Worm (Caenorhabditis elegans): ENCODE results near the gene ptp-1.

DNA sequence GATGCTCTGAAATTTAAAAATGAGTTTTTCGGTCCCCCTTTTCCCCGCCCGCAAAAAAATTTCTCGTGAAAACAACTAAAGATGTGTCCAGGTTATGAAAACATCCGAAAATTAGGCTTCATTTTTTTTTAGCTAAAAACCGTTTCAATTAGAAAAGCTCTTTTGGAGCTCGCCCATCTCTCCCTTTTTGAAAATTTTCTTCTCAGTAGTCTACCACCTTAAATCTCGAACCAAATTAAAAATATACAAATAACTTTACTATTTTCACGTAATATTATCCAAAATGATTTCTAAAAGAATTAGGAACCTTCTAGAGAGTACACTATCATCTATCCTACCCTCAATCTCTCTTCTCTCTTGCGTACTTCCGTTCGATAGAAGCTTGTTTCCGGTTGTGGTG, 28.2 kb upstream of the ptp-1 start:
- no peak for TF ChIP-seq pha-4 (tag; optimal IDR thresholded peaks at IDR 0.05)
- no peak for TF ChIP-seq nhr-28 (tag; optimal IDR thresholded peaks at IDR 0.05)
- TF ChIP-seq cnd-1 (tag; optimal IDR thresholded peaks at IDR 0.05): no peak
- TF ChIP-seq drap-1 (GFP tag; optimal IDR thresholded peaks at IDR 0.05): no peak
- no peak for TF ChIP-seq hlh-1 (tag; optimal IDR thresholded peaks at IDR 0.05)
- no peak for TF ChIP-seq ztf-11 (tag; optimal IDR thresholded peaks at IDR 0.05)
- TF ChIP-seq unc-62 (GFP tag; optimal IDR thresholded peaks at IDR 0.05): no peak
- TF ChIP-seq lsy-2 (tag; optimal IDR thresholded peaks at IDR 0.05): no peak
- no peak for TF ChIP-seq ceh-39 (tag; optimal IDR thresholded peaks at IDR 0.05)
- TF ChIP-seq nhr-237 (tag; optimal IDR thresholded peaks at IDR 0.05): no peak
- TF ChIP-seq ceh-43 (GFP tag; optimal IDR thresholded peaks at IDR 0.05): no peak
- no peak for TF ChIP-seq mls-2 (tag; optimal IDR thresholded peaks at IDR 0.05)
- TF ChIP-seq unc-39 (tag; optimal IDR thresholded peaks at IDR 0.05): no peak

Measured in whole organism, mixed stage, embryonic.